Worm (Caenorhabditis elegans) whole organism, midembryonic: ENCODE data around the gene mlt-8.
A peak's percentile ranks its signal among the peaks of the same experiment; 100 is the strongest.
"Not testable (repeated sequence)": the region's sequence is repeated elsewhere in the genome, so short reads cannot be mapped to it uniquely, and the experiment has no call there.

ENCODE experiments used
- T22C8.4 ChIP-seq: fragments of 200-800 bp; sonication (Bioruptor generic); IDR thresholded peaks from 2 replicates; pipeline ENCODE4 v1.3.6; 2022; ENCODE audit warnings: missing genetic modification characterization, missing compliant biosample characterization
- cog-1 ChIP-seq: sonication (generic microtip); optimal IDR thresholded peaks from 2 replicates; lab custom pipeline; 2016; ENCODE audit warnings: missing genetic modification characterization, missing compliant biosample characterization
- flt-1 ChIP-seq: fragments of 200-800 bp; sonication (Bioruptor generic); IDR thresholded peaks from 2 replicates; pipeline ENCODE4 v1.3.6; 2022; ENCODE audit warnings: missing genetic modification characterization, missing compliant biosample characterization
- klf-2 ChIP-seq: fragments of 200-800 bp; sonication (Bioruptor generic); conservative IDR thresholded peaks from 2 replicates; pipeline ENCODE4 v1.3.6; 2022; ENCODE audit warnings: missing genetic modification reagents, missing genetic modification characterization, missing compliant biosample characterization
- med-1 ChIP-seq: sonication (generic microtip); optimal IDR thresholded peaks from 2 replicates; lab custom pipeline; 2017; ENCODE audit warnings: missing genetic modification characterization, mild to moderate bottlenecking, missing compliant biosample characterization, antibody characterized with exemption, missing genetic modification reagents; ENCODE audit not compliant: insufficient read depth
- ref-1 ChIP-seq: fragments of 200-800 bp; sonication (Bioruptor generic); conservative IDR thresholded peaks from 2 replicates; pipeline ENCODE4 v1.3.6; 2022; ENCODE audit warnings: missing genetic modification reagents, missing genetic modification characterization, missing compliant biosample characterization
- tab-1 ChIP-seq: fragments of 200-800 bp; sonication (Bioruptor generic); IDR thresholded peaks from 2 replicates; pipeline ENCODE4 v1.3.6; 2022; ENCODE audit warnings: missing genetic modification characterization, missing compliant biosample characterization
- ztf-23 ChIP-seq: fragments of 200-800 bp; sonication (Bioruptor generic); IDR thresholded peaks from 2 replicates; pipeline ENCODE4 v1.3.6; 2022; ENCODE audit warnings: missing genetic modification reagents, missing genetic modification characterization, missing compliant biosample characterization
- ztf-29 ChIP-seq: fragments of 200-800 bp; sonication (Bioruptor generic); IDR thresholded peaks from 2 replicates; pipeline ENCODE4 v1.3.6; 2022; ENCODE audit warnings: missing genetic modification reagents, missing genetic modification characterization, missing compliant biosample characterization

The mlt-8 gene

DNA sequence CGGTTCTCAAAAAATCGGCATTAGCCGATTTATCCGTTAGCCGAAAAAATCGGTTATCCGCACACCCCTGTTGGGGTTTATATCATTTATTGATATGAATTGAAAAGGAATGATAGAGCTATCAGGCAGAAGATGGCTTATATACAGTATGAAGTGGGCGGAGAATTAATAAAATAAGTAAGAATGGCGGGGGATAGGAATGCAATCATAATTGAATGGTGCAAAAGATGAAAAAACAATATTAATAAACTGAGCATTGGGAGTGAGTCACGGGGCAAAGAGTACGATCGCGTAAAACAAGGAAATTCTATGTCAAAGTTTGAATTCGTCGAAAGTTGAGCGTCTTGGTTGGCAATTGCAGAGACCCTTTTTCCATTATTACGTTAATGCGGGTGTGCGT lies 35.1 kb downstream of the mlt-8 start, which contains the start of gene T27A1.2:
T27A1.2 (minus strand) TSS at position 101 of the 400 bp plus-strand sequence.
- no peak for TF ChIP-seq ztf-29 (GFP tag; lab: Robert Waterston, UW)
- TF ChIP-seq med-1 (GFP tag; lab: Kevin White, UChicago): no peak
- TF ChIP-seq ztf-23 (GFP tag; lab: Robert Waterston, UW): no peak
- TF ChIP-seq cog-1 (tag; lab: Kevin White, UChicago): no peak
- no peak for TF ChIP-seq T22C8.4 (GFP tag; lab: Robert Waterston, UW)

DNA sequence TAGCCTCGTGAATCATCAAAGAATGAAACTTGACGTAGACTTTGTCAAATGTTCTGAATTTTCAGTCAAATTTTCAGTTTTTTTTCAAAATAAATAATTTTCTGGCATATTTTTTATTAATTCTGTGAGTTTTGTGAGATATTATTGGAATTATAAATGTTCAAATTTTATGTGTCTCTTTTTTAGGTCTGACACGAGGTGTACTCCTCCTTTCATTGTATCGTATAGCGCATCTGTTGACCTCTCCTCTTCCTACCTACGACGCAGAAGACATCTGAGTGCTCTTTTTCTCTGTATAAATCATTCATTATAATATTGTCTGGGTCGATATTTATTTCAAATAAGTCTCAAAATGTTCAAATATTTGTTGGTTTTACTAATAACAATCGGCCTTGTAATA lies 36.7 kb downstream of the mlt-8 start, which contains the start of gene T27A1.3:
T27A1.3 (plus strand) TSS at position 301 of the 400 bp plus-strand sequence.
- not testable (repeated sequence) for TF ChIP-seq ref-1, tab-1, klf-2 (GFP tag; lab: Robert Waterston, UW)

DNA sequence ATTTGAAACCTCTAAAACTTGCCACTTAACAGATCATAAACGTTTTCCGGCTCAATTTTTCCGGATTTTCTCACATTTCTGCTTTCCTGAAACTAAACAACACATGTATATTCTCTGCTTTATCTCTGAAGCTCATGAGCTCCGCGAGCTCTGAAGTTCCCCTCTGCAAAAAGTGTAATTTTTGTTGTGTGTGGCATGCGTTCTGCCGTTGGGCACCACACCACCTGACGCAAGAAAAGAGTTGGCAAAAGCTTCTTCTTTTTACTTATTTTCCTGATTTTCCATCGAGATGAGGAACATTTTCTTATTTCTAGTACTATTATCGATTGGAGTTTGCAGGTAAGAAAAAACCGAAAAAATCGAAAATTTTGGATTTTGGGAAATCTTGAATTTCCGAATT lies 45.5 kb downstream of the mlt-8 start, which contains the start of gene lgc-34:
lgc-34 (plus strand) TSS at position 200 of the 400 bp plus-strand sequence.
- TF ChIP-seq med-1 (GFP tag; lab: Kevin White, UChicago) (no peak), ztf-23 (GFP tag; lab: Robert Waterston, UW) (0 out of 2 replicates have a peak, but pooled peaks have one; percentile 20)

ce11 chrII:522302-522701 lies 49.6 kb downstream of the mlt-8 start, which contains the start of gene slc-36.2:
Gene slc-36.2, plus strand, starts transcription at chrII:522602.
- TF ChIP-seq ref-1 (GFP tag; lab: Robert Waterston, UW): no peak
- no peak for TF ChIP-seq tab-1 (GFP tag; lab: Robert Waterston, UW)
- no peak for TF ChIP-seq flt-1 (GFP tag; lab: Robert Waterston, UW)

- TF ChIP-seq T22C8.4 (GFP tag; lab: Robert Waterston, UW) (no peak), ztf-29 (GFP tag; lab: Robert Waterston, UW) (no peak), cog-1 (tag; lab: Kevin White, UChicago) (no peak), ztf-23 (GFP tag; lab: Robert Waterston, UW) (no peak), tab-1 (GFP tag; lab: Robert Waterston, UW) (no peak)
Measured at ce11 chrII:521720-522119, 50.2 kb downstream of the mlt-8 start.
